Worm (Caenorhabditis elegans) whole organism, L1 larva: ENCODE measurements around the gene nhr-135.

ENCODE experiments used
- C16A3.4 ChIP-seq: fragments of 150-350 bp; optimal IDR thresholded peaks from 2 replicates; lab custom pipeline; 2014; ENCODE audit warnings: missing biosample characterization, missing genetic modification characterization
- blmp-1 ChIP-seq: fragments of 150-350 bp; optimal IDR thresholded peaks from 2 replicates; lab custom pipeline; 2014; ENCODE audit warnings: missing biosample characterization, missing genetic modification characterization
- ceh-63 ChIP-seq: fragments of 200-800 bp; sonication (Bioruptor generic); optimal IDR thresholded peaks from 2 replicates; lab custom pipeline; 2018; ENCODE audit warnings: mild to moderate bottlenecking, missing genetic modification characterization, missing compliant biosample characterization
- ceh-88 ChIP-seq: fragments of 200-800 bp; sonication (Bioruptor generic); IDR thresholded peaks from 2 replicates; pipeline ENCODE4 v1.3.6; 2022; ENCODE audit warnings: missing genetic modification characterization, missing compliant biosample characterization
- dpl-1 ChIP-seq, 3 experiments: fragments of 150-350 bp in 2 of 3; sonication (generic microtip) in 1 of 3; optimal IDR thresholded peaks; 2 replicates each; lab custom pipeline; 2014 to 2017; ENCODE audit warnings: missing biosample characterization in 3 of 3, missing genetic modification characterization in 3 of 3, missing genetic modification reagents in 3 of 3
- efl-1 ChIP-seq, 4 experiments: fragments of 150-350 bp; optimal IDR thresholded peaks in 3 of 4; peaks in 1 of 4; 1 replicate in 1 of 4; 2 replicates in 3 of 4; lab custom pipeline; 2014; ENCODE audit warnings: missing biosample characterization in 2 of 4, missing genetic modification characterization in 2 of 4, missing genetic modification reagents in 2 of 4
- egl-13 ChIP-seq: sonication (generic microtip); optimal IDR thresholded peaks from 2 replicates; lab custom pipeline; 2016; ENCODE audit warnings: missing genotype, missing genetic modification reagents, missing genetic modification characterization, missing compliant biosample characterization
- elt-2 ChIP-seq: sonication (generic microtip); optimal IDR thresholded peaks from 2 replicates; lab custom pipeline; 2016; ENCODE audit warnings: missing genetic modification characterization, mild to moderate bottlenecking, inconsistent platforms, missing compliant biosample characterization, missing genetic modification reagents
- elt-3 ChIP-seq, 6 experiments: fragments of 150-350 bp in 1 of 6; sonication (generic microtip); optimal IDR thresholded peaks; 2 replicates each; lab custom pipeline; 2017 to 2018; ENCODE audit warnings: missing biosample characterization in 6 of 6, missing genetic modification characterization in 6 of 6, inconsistent platforms in 1 of 6
- fkh-4 ChIP-seq: sonication (generic microtip); optimal IDR thresholded peaks from 2 replicates; lab custom pipeline; 2016; ENCODE audit warnings: missing compliant biosample characterization, missing genetic modification characterization, borderline replicate concordance
- fkh-8 ChIP-seq: sonication (generic microtip); optimal IDR thresholded peaks from 2 replicates; lab custom pipeline; 2016; ENCODE audit warnings: mild to moderate bottlenecking, missing genetic modification characterization, missing compliant biosample characterization
- grh-1 ChIP-seq: fragments of 200-800 bp; sonication (Bioruptor generic); IDR thresholded peaks from 2 replicates; pipeline ENCODE4 v1.3.6; 2022; ENCODE audit warnings: missing genetic modification reagents, missing genetic modification characterization, missing compliant biosample characterization
- hpl-2 ChIP-seq: fragments of 150-350 bp; optimal IDR thresholded peaks from 2 replicates; lab custom pipeline; 2014; ENCODE audit warnings: missing biosample characterization, missing genetic modification reagents, missing genetic modification characterization
- isw-1 ChIP-seq: fragments of 200-800 bp; sonication (Bioruptor generic); IDR thresholded peaks from 2 replicates; pipeline ENCODE4 v1.3.6; 2022; ENCODE audit warnings: missing genetic modification characterization, missing compliant biosample characterization
- lin-13 ChIP-seq: fragments of 150-350 bp; optimal IDR thresholded peaks from 2 replicates; lab custom pipeline; 2014; ENCODE audit warnings: missing biosample characterization, missing genetic modification reagents, missing genetic modification characterization
- lin-14 ChIP-seq: fragments of 200-800 bp; sonication (Bioruptor generic); optimal IDR thresholded peaks from 2 replicates; lab custom pipeline; 2018; ENCODE audit warnings: mild to moderate bottlenecking, missing genetic modification characterization, moderate library complexity, missing compliant biosample characterization
- lin-15B ChIP-seq: fragments of 150-350 bp; sonication (generic microtip); optimal IDR thresholded peaks from 3 replicates; lab custom pipeline; 2014; ENCODE audit warnings: missing biosample characterization, missing genetic modification characterization
- lin-35 ChIP-seq, 2 experiments: fragments of 150-350 bp; optimal IDR thresholded peaks; 2 replicates each; lab custom pipeline; 2014; ENCODE audit warnings: missing biosample characterization in 2 of 2, missing genetic modification characterization in 2 of 2, missing genetic modification reagents in 2 of 2
- lin-39 ChIP-seq: fragments of 150-350 bp; optimal IDR thresholded peaks from 2 replicates; lab custom pipeline; 2014; ENCODE audit warnings: missing biosample characterization, missing genetic modification reagents, missing genetic modification characterization
- lsy-2 ChIP-seq, 2 experiments: fragments of 150-350 bp; optimal IDR thresholded peaks; 2 replicates each; lab custom pipeline; 2014; ENCODE audit warnings: missing biosample characterization in 2 of 2, missing genetic modification characterization in 2 of 2
- mdl-1 ChIP-seq, 2 experiments: fragments of 150-350 bp; optimal IDR thresholded peaks; 2 replicates each; lab custom pipeline; 2014 to 2017; ENCODE audit warnings: missing biosample characterization in 2 of 2, missing genetic modification characterization in 2 of 2, inconsistent platforms in 1 of 2
- mep-1 ChIP-seq: fragments of 150-350 bp; optimal IDR thresholded peaks from 2 replicates; lab custom pipeline; 2014; ENCODE audit warnings: missing biosample characterization, missing genetic modification characterization
- nhr-11 ChIP-seq: fragments of 150-350 bp; optimal IDR thresholded peaks from 2 replicates; lab custom pipeline; 2014; ENCODE audit warnings: missing biosample characterization, missing genetic modification characterization
- nhr-19 ChIP-seq: fragments of 200-800 bp; sonication (Bioruptor generic); conservative IDR thresholded peaks from 2 replicates; pipeline ENCODE4 v1.3.6; 2022; ENCODE audit warnings: missing genetic modification characterization, missing compliant biosample characterization
- nhr-20 ChIP-seq: sonication (generic microtip); optimal IDR thresholded peaks from 2 replicates; lab custom pipeline; 2016; ENCODE audit warnings: mild to moderate bottlenecking, missing genetic modification characterization, missing compliant biosample characterization
- nhr-237 ChIP-seq: fragments of 150-350 bp; optimal IDR thresholded peaks from 2 replicates; lab custom pipeline; 2014; ENCODE audit warnings: missing biosample characterization, missing genetic modification characterization
- nhr-47 ChIP-seq: sonication (generic microtip); optimal IDR thresholded peaks from 2 replicates; lab custom pipeline; 2016; ENCODE audit warnings: mild to moderate bottlenecking, missing genetic modification characterization, moderate library complexity, missing compliant biosample characterization
- nhr-71 ChIP-seq: sonication (generic microtip); optimal IDR thresholded peaks from 2 replicates; lab custom pipeline; 2016; ENCODE audit warnings: mild to moderate bottlenecking, missing genetic modification characterization, moderate library complexity, missing compliant biosample characterization
- nhr-77 ChIP-seq: fragments of 150-350 bp; optimal IDR thresholded peaks from 2 replicates; lab custom pipeline; 2014; ENCODE audit warnings: missing biosample characterization, missing genetic modification characterization
- nhr-85 ChIP-seq: sonication (generic microtip); peaks from one replicate; lab custom pipeline; 2016; ENCODE audit warnings: missing genetic modification characterization, inconsistent platforms, missing compliant biosample characterization
- nhr-90 ChIP-seq: sonication (generic microtip); optimal IDR thresholded peaks from 2 replicates; lab custom pipeline; 2016; ENCODE audit warnings: mild to moderate bottlenecking, missing genetic modification characterization, missing compliant biosample characterization; ENCODE audit not compliant: poor library complexity
- pag-3 ChIP-seq: sonication (generic microtip); optimal IDR thresholded peaks from 2 replicates; lab custom pipeline; 2017; ENCODE audit warnings: missing genetic modification characterization, mild to moderate bottlenecking, missing compliant biosample characterization, antibody characterized with exemption, borderline replicate concordance; ENCODE audit not compliant: insufficient read depth
- skn-1 ChIP-seq: fragments of 150-350 bp; optimal IDR thresholded peaks from 2 replicates; lab custom pipeline; 2014; ENCODE audit warnings: missing biosample characterization, missing genetic modification characterization
- snpc-4 ChIP-seq: fragments of 150-350 bp; optimal IDR thresholded peaks from 2 replicates; lab custom pipeline; 2014; ENCODE audit warnings: missing biosample characterization, missing genetic modification characterization
- snu-23 ChIP-seq: sonication (generic microtip); optimal IDR thresholded peaks from 2 replicates; lab custom pipeline; 2016; ENCODE audit warnings: missing genetic modification characterization, missing compliant biosample characterization
- sox-4 ChIP-seq: sonication (generic microtip); optimal IDR thresholded peaks from 2 replicates; lab custom pipeline; 2016; ENCODE audit warnings: missing genetic modification characterization, missing compliant biosample characterization
- sptf-1 ChIP-seq: fragments of 150-350 bp; optimal IDR thresholded peaks from 2 replicates; lab custom pipeline; 2014; ENCODE audit warnings: missing biosample characterization, missing genetic modification characterization
- tbx-2 ChIP-seq: sonication (generic microtip); optimal IDR thresholded peaks from 2 replicates; lab custom pipeline; 2016; ENCODE audit warnings: missing genetic modification characterization, missing compliant biosample characterization
- unc-130 ChIP-seq: fragments of 150-350 bp; optimal IDR thresholded peaks from 2 replicates; lab custom pipeline; 2017; ENCODE audit warnings: missing biosample characterization, missing genetic modification characterization, inconsistent platforms
- unc-30 ChIP-seq: sonication (generic microtip); optimal IDR thresholded peaks from 2 replicates; lab custom pipeline; 2017; ENCODE audit warnings: missing biosample characterization, missing genetic modification characterization
- unc-86 ChIP-seq: sonication (generic microtip); optimal IDR thresholded peaks from 2 replicates; lab custom pipeline; 2016; ENCODE audit warnings: missing genetic modification characterization, missing compliant biosample characterization
- unc-98 ChIP-seq: fragments of 200-800 bp; sonication (Bioruptor generic); IDR thresholded peaks from 2 replicates; pipeline ENCODE4 v1.3.6; 2022; ENCODE audit warnings: missing genetic modification characterization, missing compliant biosample characterization
- zip-4 ChIP-seq: fragments of 200-800 bp; sonication (Bioruptor generic); optimal IDR thresholded peaks from 2 replicates; lab custom pipeline; 2018; ENCODE audit warnings: mild to moderate bottlenecking, missing genetic modification characterization, moderate library complexity, missing compliant biosample characterization
- ztf-11 ChIP-seq, 2 experiments: sonication (generic microtip); optimal IDR thresholded peaks; 2 replicates each; lab custom pipeline; 2016 to 2017; ENCODE audit warnings: missing genetic modification characterization in 2 of 2, missing biosample characterization in 1 of 2, missing compliant biosample characterization in 1 of 2
- ztf-4 ChIP-seq: fragments of 150-350 bp; optimal IDR thresholded peaks from 2 replicates; lab custom pipeline; 2014; ENCODE audit warnings: missing biosample characterization, missing genetic modification characterization

The nhr-135 gene

DNA sequence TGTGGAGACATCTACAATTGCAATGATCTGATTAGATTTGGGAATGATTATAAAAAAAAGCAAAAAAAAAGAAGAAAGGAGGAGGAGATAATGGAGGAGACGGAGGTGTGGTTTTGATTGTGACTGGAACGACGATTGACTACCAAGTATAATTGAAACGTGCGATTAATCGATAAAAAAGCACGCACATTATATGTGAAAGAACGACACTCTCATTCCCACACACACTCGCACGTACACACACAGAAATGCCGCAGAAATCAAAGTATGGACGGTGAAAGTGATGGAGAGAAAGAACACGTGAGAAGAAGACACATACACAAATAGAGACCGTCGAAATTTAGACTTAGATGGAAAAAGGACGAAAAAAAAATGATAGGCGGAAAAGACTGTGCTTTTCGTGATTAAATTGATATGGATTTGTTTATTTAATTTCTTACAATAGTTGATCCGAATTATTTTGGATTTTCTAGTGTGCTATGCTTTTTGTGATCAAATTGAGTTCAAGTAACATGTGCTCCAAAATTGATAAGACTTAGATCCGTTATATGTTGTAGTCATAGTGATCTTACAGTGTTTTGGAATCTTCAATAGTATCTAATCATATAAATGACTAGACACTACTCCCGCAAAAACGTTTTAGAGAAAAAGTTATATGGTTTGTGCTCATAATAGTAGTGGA, at the start of gene nhr-135:
nhr-135 (minus strand) TSS at position 51 of the 682 bp plus-strand sequence.
- TF ChIP-seq unc-98 (GFP tag; lab: Robert Waterston, UW): no peak
- no peak for TF ChIP-seq nhr-11
- TF ChIP-seq dpl-1 (GFP tag; optimal IDR thresholded peaks at IDR 0.05; lab: Kevin White, UChicago): peak in 2 of 3 experiments; percentile 28 to 32
- peak; percentile 66 for TF ChIP-seq nhr-71 (tag; lab: Kevin White, UChicago)
- no peak for TF ChIP-seq egl-13
- no peak for TF ChIP-seq ztf-11 (tag; optimal IDR thresholded peaks at IDR 0.05; lab: Kevin White, UChicago)
- peak; percentile 57 for TF ChIP-seq nhr-85
- peak; percentile 6 for TF ChIP-seq C16A3.4 (tag; lab: Kevin White, UChicago)
- TF ChIP-seq efl-1 (optimal IDR thresholded peaks at IDR 0.05; lab: Kevin White, UChicago): peak in 1 of 2 experiments; percentile 30
- TF ChIP-seq efl-1 (GFP tag; optimal IDR thresholded peaks at IDR 0.05 in 1 of 2; lab: Kevin White, UChicago): peak; percentile 24 to 40
- TF ChIP-seq unc-130 (tag; lab: Kevin White, UChicago): peak; percentile 56
- TF ChIP-seq nhr-19 (GFP tag; lab: Robert Waterston, UW): peak; percentile 25
- TF ChIP-seq tbx-2 (tag; lab: Kevin White, UChicago): peak; percentile 40
- TF ChIP-seq lin-39 (tag; lab: Kevin White, UChicago): no peak
- no peak for TF ChIP-seq isw-1 (GFP tag; lab: Robert Waterston, UW)
- TF ChIP-seq nhr-20 (tag; lab: Kevin White, UChicago): peak; percentile 93
- TF ChIP-seq nhr-47: peak; percentile 27
- TF ChIP-seq elt-2 (tag; lab: Kevin White, UChicago): peak; percentile 81
- TF ChIP-seq nhr-77: peak; percentile 43
- no peak for TF ChIP-seq ztf-4
- TF ChIP-seq lsy-2 (tag; optimal IDR thresholded peaks at IDR 0.05; lab: Kevin White, UChicago): peak in 1 of 2 experiments; percentile 50
- TF ChIP-seq mdl-1 (tag; optimal IDR thresholded peaks at IDR 0.05; lab: Kevin White, UChicago): peak in 1 of 2 experiments; percentile 89
- TF ChIP-seq lin-35 (GFP tag; optimal IDR thresholded peaks at IDR 0.05; lab: Kevin White, UChicago): peak in 1 of 2 experiments; percentile 77
- no peak for TF ChIP-seq unc-86 (tag; lab: Kevin White, UChicago)
- TF ChIP-seq lin-14 (GFP tag; lab: Kevin White, UChicago): peak; percentile 83
- peak; percentile 60 for TF ChIP-seq nhr-90 (tag; lab: Kevin White, UChicago)
- peak; percentile 58 for TF ChIP-seq mep-1
- peak; percentile 99 for TF ChIP-seq blmp-1 (tag; lab: Kevin White, UChicago)
- TF ChIP-seq snu-23 (GFP tag; lab: Kevin White, UChicago): peak; percentile 70
- TF ChIP-seq ceh-88: no peak
- TF ChIP-seq elt-3 (tag; optimal IDR thresholded peaks at IDR 0.05; lab: Kevin White, UChicago): peak in 4 of 6 experiments; percentile 12 to 69 (median 49)

DNA sequence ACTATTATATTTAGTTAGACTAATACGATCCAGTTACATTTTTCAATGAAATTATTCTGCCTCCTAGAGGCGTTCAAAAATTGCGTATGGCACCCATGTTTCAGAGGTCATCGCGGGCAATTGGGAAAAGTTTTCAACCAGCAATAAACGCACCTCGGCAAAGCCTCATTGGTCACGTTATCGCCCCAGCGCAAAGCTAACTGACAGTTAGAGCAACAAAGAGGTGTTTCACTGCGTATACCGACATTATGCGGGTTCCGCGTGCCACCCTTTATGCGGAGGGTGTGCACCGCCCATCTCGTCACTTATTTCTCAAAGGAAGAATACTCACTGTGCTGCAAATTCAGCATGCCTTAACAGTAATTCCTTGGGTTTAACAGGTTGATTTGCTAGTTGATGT, 49.1 kb upstream of the nhr-135 start:
- 0 out of 2 replicates have a peak, but pooled peaks have one; percentile 8 for TF ChIP-seq grh-1
- TF ChIP-seq ceh-63 (GFP tag; lab: Kevin White, UChicago): no peak
- no peak for TF ChIP-seq elt-3 (tag; optimal IDR thresholded peaks at IDR 0.05; lab: Kevin White, UChicago)
- TF ChIP-seq lin-13 (GFP tag; lab: Kevin White, UChicago): no peak
- TF ChIP-seq elt-2 (tag; lab: Kevin White, UChicago): peak; percentile 24
- TF ChIP-seq snpc-4 (tag; lab: Kevin White, UChicago): peak; percentile 83

DNA sequence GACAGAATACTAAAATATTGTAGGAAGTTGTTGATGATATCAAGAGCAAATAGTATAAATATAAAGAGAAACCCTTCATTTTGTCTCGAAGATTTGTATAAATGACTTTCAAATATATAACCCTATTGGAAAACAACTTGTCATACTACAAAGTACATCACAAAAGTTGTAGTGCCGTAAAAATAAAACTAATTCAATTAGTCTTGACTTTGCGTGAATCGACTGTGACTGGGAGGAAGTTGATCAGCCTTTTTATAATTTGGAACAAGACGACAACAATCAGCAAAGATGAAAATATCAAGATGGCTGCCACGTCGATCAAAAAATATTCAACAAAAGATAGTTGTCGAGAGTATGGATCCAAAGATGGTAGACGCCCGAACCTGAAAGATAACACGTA, 48.3 kb upstream of the nhr-135 start, which contains the start of gene ugt-40:
ugt-40 (minus strand) TSS at position 101 of the 400 bp plus-strand sequence.
- TF ChIP-seq lin-15B (tag; lab: Kevin White, UChicago): no peak
- TF ChIP-seq unc-30 (tag; lab: Kevin White, UChicago): no peak
- no peak for TF ChIP-seq fkh-4
- no peak for TF ChIP-seq pag-3
- TF ChIP-seq skn-1 (tag; lab: Kevin White, UChicago): no peak
- no peak for TF ChIP-seq sptf-1 (tag; lab: Kevin White, UChicago)
- TF ChIP-seq sox-4: no peak
- no peak for TF ChIP-seq nhr-19 (GFP tag; lab: Robert Waterston, UW)
- TF ChIP-seq nhr-237 (tag; lab: Kevin White, UChicago): no peak
- TF ChIP-seq nhr-90 (tag; lab: Kevin White, UChicago): no peak
- no peak for TF ChIP-seq fkh-8 (tag; lab: Kevin White, UChicago)
- TF ChIP-seq mdl-1 (tag; optimal IDR thresholded peaks at IDR 0.05; lab: Kevin White, UChicago): no peak
- TF ChIP-seq lin-13 (GFP tag; lab: Kevin White, UChicago): no peak
- no peak for TF ChIP-seq hpl-2 (GFP tag; lab: Kevin White, UChicago)
- TF ChIP-seq zip-4: no peak
